Worm (Caenorhabditis elegans) whole organism, L2 larva: ENCODE measurements around the gene Y60C6A.3.

Experiments used
- C34F6.9 ChIP-seq: fragments of 150-350 bp; optimal IDR thresholded peaks from 2 replicates; lab custom pipeline; 2014; ENCODE audit warnings: missing biosample characterization, missing genetic modification characterization
- F13H6.1 ChIP-seq: sonication (generic microtip); optimal IDR thresholded peaks from 2 replicates; lab custom pipeline; 2016; ENCODE audit warnings: missing genetic modification characterization, missing compliant biosample characterization
- R02D3.7 ChIP-seq: fragments of 150-350 bp; optimal IDR thresholded peaks from 2 replicates; lab custom pipeline; 2014; ENCODE audit warnings: missing biosample characterization, missing genetic modification characterization
- Y55F3AM.14 ChIP-seq: fragments of 200-800 bp; sonication (Bioruptor generic); optimal IDR thresholded peaks from 2 replicates; lab custom pipeline; 2018; ENCODE audit warnings: mild to moderate bottlenecking, missing genetic modification characterization, missing compliant biosample characterization
- ZK546.5 ChIP-seq: sonication (generic microtip); optimal IDR thresholded peaks from 2 replicates; lab custom pipeline; 2017; ENCODE audit warnings: missing biosample characterization, missing genetic modification characterization
- alr-1 ChIP-seq: fragments of 150-350 bp; optimal IDR thresholded peaks from 2 replicates; lab custom pipeline; 2014; ENCODE audit warnings: missing biosample characterization, missing genetic modification characterization
- aly-2 ChIP-seq: fragments of 150-350 bp; optimal IDR thresholded peaks from 2 replicates; lab custom pipeline; 2014; ENCODE audit warnings: missing biosample characterization, missing genetic modification characterization
- ama-1 ChIP-seq: fragments of 150-350 bp; optimal IDR thresholded peaks from 2 replicates; lab custom pipeline; 2018; ENCODE audit warnings: inconsistent platforms
- blmp-1 ChIP-seq: sonication (generic microtip); optimal IDR thresholded peaks from 2 replicates; lab custom pipeline; 2017; ENCODE audit warnings: missing genetic modification characterization, mild to moderate bottlenecking, missing compliant biosample characterization, antibody characterized with exemption, moderate library complexity; ENCODE audit not compliant: insufficient read depth
- ceh-82 ChIP-seq: fragments of 150-350 bp; optimal IDR thresholded peaks from 2 replicates; lab custom pipeline; 2014; ENCODE audit warnings: missing biosample characterization, missing genetic modification characterization
- dmd-4 ChIP-seq: sonication (generic microtip); optimal IDR thresholded peaks from 2 replicates; lab custom pipeline; 2017; ENCODE audit warnings: missing biosample characterization, missing genetic modification characterization
- egl-27 ChIP-seq: sonication (generic microtip); optimal IDR thresholded peaks from 3 replicates; lab custom pipeline; 2017; ENCODE audit warnings: missing biosample characterization, missing genetic modification reagents, missing genetic modification characterization
- fos-1 ChIP-seq: fragments of 150-350 bp; optimal IDR thresholded peaks from 2 replicates; lab custom pipeline; 2014; ENCODE audit warnings: missing biosample characterization, missing genetic modification characterization
- gmeb-1 ChIP-seq: fragments of 150-350 bp; optimal IDR thresholded peaks from 2 replicates; lab custom pipeline; 2014; ENCODE audit warnings: missing biosample characterization, missing genetic modification characterization
- lin-11 ChIP-seq: fragments of 150-350 bp; sonication (generic microtip); optimal IDR thresholded peaks from 2 replicates; lab custom pipeline; 2014; ENCODE audit warnings: missing biosample characterization, missing genetic modification characterization, inconsistent platforms, mixed read lengths
- lin-13 ChIP-seq: fragments of 150-350 bp; optimal IDR thresholded peaks from 2 replicates; lab custom pipeline; 2014; ENCODE audit warnings: missing biosample characterization, missing genetic modification reagents, missing genetic modification characterization
- lin-39 ChIP-seq: fragments of 150-350 bp; optimal IDR thresholded peaks from 2 replicates; lab custom pipeline; 2014; ENCODE audit warnings: missing biosample characterization, missing genetic modification reagents, missing genetic modification characterization
- lsy-2 ChIP-seq, 2 experiments: fragments of 150-350 bp in 1 of 2; sonication (generic microtip) in 1 of 2; optimal IDR thresholded peaks; 2 replicates each; lab custom pipeline; 2014 to 2017; ENCODE audit warnings: missing biosample characterization in 2 of 2, missing genetic modification characterization in 2 of 2
- mdl-1 ChIP-seq, 2 experiments: fragments of 150-350 bp in 1 of 2; sonication (generic microtip) in 1 of 2; optimal IDR thresholded peaks; 2 replicates each; lab custom pipeline; 2017; ENCODE audit warnings: missing biosample characterization in 2 of 2, missing genetic modification characterization in 2 of 2
- nhr-11 ChIP-seq: fragments of 150-350 bp; optimal IDR thresholded peaks from 2 replicates; lab custom pipeline; 2014; ENCODE audit warnings: missing biosample characterization, missing genetic modification characterization
- nhr-12 ChIP-seq: fragments of 150-350 bp; optimal IDR thresholded peaks from 2 replicates; lab custom pipeline; 2014; ENCODE audit warnings: missing biosample characterization, missing genetic modification characterization
- nhr-129 ChIP-seq: fragments of 150-350 bp; optimal IDR thresholded peaks from 2 replicates; lab custom pipeline; 2014; ENCODE audit warnings: missing biosample characterization, missing genetic modification characterization
- nhr-21 ChIP-seq: fragments of 150-350 bp; optimal IDR thresholded peaks from 2 replicates; lab custom pipeline; 2014; ENCODE audit warnings: missing biosample characterization, missing genetic modification characterization
- nhr-23 ChIP-seq: fragments of 150-350 bp; optimal IDR thresholded peaks from 2 replicates; lab custom pipeline; 2014; ENCODE audit warnings: missing biosample characterization, missing genetic modification reagents, missing genetic modification characterization
- nhr-25 ChIP-seq: fragments of 150-350 bp; sonication (generic microtip); optimal IDR thresholded peaks from 3 replicates; lab custom pipeline; 2014; ENCODE audit warnings: missing biosample characterization, missing genetic modification characterization
- nhr-6 ChIP-seq: fragments of 150-350 bp; optimal IDR thresholded peaks from 2 replicates; lab custom pipeline; 2014; ENCODE audit warnings: missing biosample characterization, missing genetic modification characterization
- skn-1 ChIP-seq: sonication (generic microtip); optimal IDR thresholded peaks from 2 replicates; lab custom pipeline; 2017; ENCODE audit warnings: missing biosample characterization, missing genetic modification characterization
- sma-3 ChIP-seq: sonication (generic microtip); optimal IDR thresholded peaks from 2 replicates; lab custom pipeline; 2016; ENCODE audit warnings: missing genetic modification reagents, missing genetic modification characterization, missing compliant biosample characterization
- unc-55 ChIP-seq: fragments of 150-350 bp; sonication (generic microtip); optimal IDR thresholded peaks from 3 replicates; lab custom pipeline; 2014; ENCODE audit warnings: missing biosample characterization, missing genetic modification reagents, missing genetic modification characterization
- unc-62 ChIP-seq: fragments of 150-350 bp; optimal IDR thresholded peaks from 2 replicates; lab custom pipeline; 2014; ENCODE audit warnings: missing biosample characterization, missing genetic modification reagents, missing genetic modification characterization
- zag-1 ChIP-seq: fragments of 150-350 bp; optimal IDR thresholded peaks from 2 replicates; lab custom pipeline; 2014; ENCODE audit warnings: missing biosample characterization, missing genetic modification characterization
- ztf-1 ChIP-seq: fragments of 200-800 bp; sonication (Bioruptor generic); conservative IDR thresholded peaks from 2 replicates; pipeline ENCODE4 v1.3.6; 2022; ENCODE audit warnings: missing genetic modification characterization, missing compliant biosample characterization
- ztf-4 ChIP-seq: fragments of 150-350 bp; optimal IDR thresholded peaks from 2 replicates; lab custom pipeline; 2014; ENCODE audit warnings: missing biosample characterization, missing genetic modification characterization

Y60C6A.3 gene

DNA sequence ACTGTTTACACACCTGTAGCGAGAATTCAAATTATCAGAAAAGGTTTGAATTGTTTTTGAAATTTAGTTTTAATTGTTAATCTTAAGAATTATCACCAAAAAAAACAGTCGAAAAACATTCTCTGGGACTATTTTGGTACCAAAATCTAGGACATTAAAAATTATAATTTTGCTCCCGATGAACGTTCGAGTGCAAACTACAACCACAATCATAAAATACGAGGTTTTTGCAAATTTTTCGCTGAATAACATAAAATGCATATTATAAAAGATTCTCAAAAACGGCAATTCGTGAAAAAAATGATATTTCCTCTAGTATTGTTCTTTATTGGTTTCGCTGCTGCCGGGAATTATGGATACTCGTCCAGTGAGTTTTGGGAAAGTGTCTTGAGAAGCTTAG is 4.8 kb downstream of the Y60C6A.3 start, which contains the start of gene R02F11.12:
TSS of gene R02F11.12 (plus strand) at position 301 of the 400 bp plus-strand sequence.
- no peak for TF ChIP-seq sma-3 (GFP tag; lab: Kevin White, UChicago)
- TF ChIP-seq lin-13, result no peak
- no peak for TF ChIP-seq nhr-25 (tag; lab: Kevin White, UChicago)
- no peak for TF ChIP-seq lin-11 (tag; lab: Kevin White, UChicago)
- no peak for TF ChIP-seq aly-2 (tag; lab: Kevin White, UChicago)
- TF ChIP-seq ceh-82, result no peak
- TF ChIP-seq unc-62, result no peak
- TF ChIP-seq dmd-4 (tag; lab: Kevin White, UChicago), result no peak
- TF ChIP-seq nhr-129 (tag; lab: Kevin White, UChicago), result no peak
- no peak for TF ChIP-seq fos-1 (tag; lab: Kevin White, UChicago)
- TF ChIP-seq C34F6.9, result no peak
- TF ChIP-seq ztf-1 (GFP tag; lab: Robert Waterston, UW), result no peak
- no peak for TF ChIP-seq mdl-1 (tag; optimal IDR thresholded peaks at IDR 0.05; lab: Kevin White, UChicago)
- TF ChIP-seq lsy-2 (tag; optimal IDR thresholded peaks at IDR 0.05; lab: Kevin White, UChicago), result no peak
- TF ChIP-seq Y55F3AM.14 (GFP tag; lab: Kevin White, UChicago), result no peak
- TF ChIP-seq gmeb-1 (tag; lab: Kevin White, UChicago), result no peak

DNA sequence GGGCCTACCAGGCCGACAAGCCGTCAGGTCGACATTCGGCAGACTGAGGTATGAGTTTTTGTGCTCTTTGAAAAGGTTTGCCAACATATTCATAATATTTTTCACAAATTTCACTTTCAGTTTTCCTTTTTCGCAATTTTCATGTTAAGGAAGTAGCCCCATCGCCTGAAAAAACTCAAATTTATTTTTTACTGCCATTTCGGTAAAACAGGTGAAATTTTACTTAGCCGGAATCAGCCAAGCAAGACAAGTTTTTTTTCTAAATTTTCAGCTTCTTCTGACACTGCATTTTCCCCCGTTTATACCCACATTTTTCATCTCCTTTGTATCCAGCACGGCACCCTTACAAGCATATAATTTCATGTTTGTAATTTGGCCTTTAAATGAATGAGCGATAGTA is 6.0 kb downstream of the Y60C6A.3 start, which contains the start of gene R02F11.11:
TSS of gene R02F11.11 (plus strand) at position 301 of the 400 bp plus-strand sequence.
- no peak for TF ChIP-seq nhr-23 (tag; lab: Kevin White, UChicago)
- TF ChIP-seq ama-1, result no peak

- peak; percentile 36 for TF ChIP-seq nhr-21 (tag; lab: Kevin White, UChicago)
- no peak for TF ChIP-seq lin-13
- TF ChIP-seq ZK546.5 (tag; lab: Kevin White, UChicago), result no peak
- TF ChIP-seq nhr-23 (tag; lab: Kevin White, UChicago), result no peak
- TF ChIP-seq ztf-4, result peak; percentile 43
- TF ChIP-seq sma-3 (GFP tag; lab: Kevin White, UChicago), result no peak
- peak; percentile 14 for TF ChIP-seq C34F6.9
- TF ChIP-seq nhr-129 (tag; lab: Kevin White, UChicago), result no peak
Measured at ce11 chrV:4794308-4794707, 8.7 kb downstream of the Y60C6A.3 start, which contains the start of gene R02F11.2. Gene R02F11.2 (plus strand): TSS chrV:4794599.

ce11 chrV:4800794-4801193 is 15.2 kb downstream of the Y60C6A.3 start, which contains the start of gene R02F11.1:
Gene R02F11.1 (plus strand): TSS chrV:4801094.
- no peak for TF ChIP-seq nhr-6
- no peak for TF ChIP-seq ztf-4
- TF ChIP-seq lsy-2 (tag; optimal IDR thresholded peaks at IDR 0.05; lab: Kevin White, UChicago), result no peak
- TF ChIP-seq nhr-11, result no peak
- no peak for TF ChIP-seq egl-27 (tag; lab: Kevin White, UChicago)
- TF ChIP-seq unc-55 (GFP tag; lab: Kevin White, UChicago), result no peak
- TF ChIP-seq F13H6.1 (tag; lab: Kevin White, UChicago), result no peak
- TF ChIP-seq alr-1, result no peak
- TF ChIP-seq blmp-1 (tag; lab: Kevin White, UChicago), result no peak
- TF ChIP-seq lin-39 (tag; lab: Kevin White, UChicago), result no peak
- no peak for TF ChIP-seq skn-1 (tag; lab: Kevin White, UChicago)
- no peak for TF ChIP-seq zag-1 (tag; lab: Kevin White, UChicago)
- no peak for TF ChIP-seq dmd-4 (tag; lab: Kevin White, UChicago)
- TF ChIP-seq nhr-129 (tag; lab: Kevin White, UChicago), result no peak
- no peak for TF ChIP-seq nhr-23 (tag; lab: Kevin White, UChicago)
- no peak for TF ChIP-seq Y55F3AM.14 (GFP tag; lab: Kevin White, UChicago)
- no peak for TF ChIP-seq ZK546.5 (tag; lab: Kevin White, UChicago)
- TF ChIP-seq nhr-12 (tag; lab: Kevin White, UChicago), result no peak
- TF ChIP-seq R02D3.7, result no peak
- no peak for TF ChIP-seq lin-11 (tag; lab: Kevin White, UChicago)

ce11 chrV:4801943-4802342 is 16.3 kb downstream of the Y60C6A.3 start:
- no peak for TF ChIP-seq mdl-1 (tag; optimal IDR thresholded peaks at IDR 0.05; lab: Kevin White, UChicago)
